Worm (Caenorhabditis elegans): ENCODE results near the gene T17A3.12.
A peak's percentile ranks its signal among the peaks of the same experiment; 100 is the strongest.

T17A3.12 gene

ce11 chrIII:188426-188888, 43.5 kb upstream of the T17A3.12 start, which contains the start of gene ubc-20:
TSS of gene ubc-20 (plus strand) at chrIII:188838.
- no peak for TF ChIP-seq nhr-12 (tag; optimal IDR thresholded peaks at IDR 0.05)
- no peak for TF ChIP-seq M03D4.4 (tag; optimal IDR thresholded peaks at IDR 0.05)
- no peak for TF ChIP-seq elt-1 (tag; optimal IDR thresholded peaks at IDR 0.05; ENCODE audit: borderline replicate concordance, insufficient read depth)
- no peak for TF ChIP-seq nhr-2 (tag; optimal IDR thresholded peaks at IDR 0.05)
- no peak for TF ChIP-seq zip-8 (tag; optimal IDR thresholded peaks at IDR 0.05)
- no peak for TF ChIP-seq blmp-1 (tag; optimal IDR thresholded peaks at IDR 0.05)
- TF ChIP-seq snpc-4 (tag; optimal IDR thresholded peaks at IDR 0.05) = no peak
- no peak for TF ChIP-seq mls-2 (tag; optimal IDR thresholded peaks at IDR 0.05)
- no peak for TF ChIP-seq cnd-1 (tag; optimal IDR thresholded peaks at IDR 0.05)
- peak; percentile 2 for TF ChIP-seq ces-1 (GFP tag; optimal IDR thresholded peaks at IDR 0.05)
- TF ChIP-seq nhr-237 (tag; optimal IDR thresholded peaks at IDR 0.05) = peak; percentile 31
- no peak for TF ChIP-seq lin-13 (tag; optimal IDR thresholded peaks at IDR 0.05)
- no peak for TF ChIP-seq ceh-43 (GFP tag; optimal IDR thresholded peaks at IDR 0.05)
- TF ChIP-seq sem-2 (GFP tag; optimal IDR thresholded peaks at IDR 0.05) = no peak
- TF ChIP-seq nhr-28 (tag; optimal IDR thresholded peaks at IDR 0.05) = no peak
- no peak for TF ChIP-seq ztf-11 (tag; optimal IDR thresholded peaks at IDR 0.05)
- no peak for TF ChIP-seq drap-1 (GFP tag; optimal IDR thresholded peaks at IDR 0.05)
- TF ChIP-seq ceh-39 (tag; optimal IDR thresholded peaks at IDR 0.05) = peak; percentile 41
- TF ChIP-seq nhr-76 (tag; optimal IDR thresholded peaks at IDR 0.05) = no peak
- TF ChIP-seq flh-1 (GFP tag; optimal IDR thresholded peaks at IDR 0.05) = no peak

ce11 chrIII:187829-188228, 42.9 kb upstream of the T17A3.12 start, which contains the start of gene mxl-2:
TSS of gene mxl-2 (minus strand) at chrIII:188131.
- no peak for TF ChIP-seq nhr-28 (tag; optimal IDR thresholded peaks at IDR 0.05)
- TF ChIP-seq elt-3 (tag; optimal IDR thresholded peaks at IDR 0.05) = no peak
- no peak for TF ChIP-seq nhr-76 (tag; optimal IDR thresholded peaks at IDR 0.05)
- TF ChIP-seq lsy-2 (tag; optimal IDR thresholded peaks at IDR 0.05) = no peak
- no peak for TF ChIP-seq unc-62 (GFP tag; optimal IDR thresholded peaks at IDR 0.05)
- TF ChIP-seq mep-1 (tag; optimal IDR thresholded peaks at IDR 0.05) = no peak
- TF ChIP-seq hlh-1 (tag; optimal IDR thresholded peaks at IDR 0.05) = no peak
- no peak for TF ChIP-seq nhr-2 (tag; optimal IDR thresholded peaks at IDR 0.05)
- TF ChIP-seq cnd-1 (tag; optimal IDR thresholded peaks at IDR 0.05) = no peak
- TF ChIP-seq sem-2 (GFP tag; optimal IDR thresholded peaks at IDR 0.05) = no peak
- TF ChIP-seq ham-2 (GFP tag; optimal IDR thresholded peaks at IDR 0.05) = no peak
- no peak for TF ChIP-seq ces-1 (GFP tag; optimal IDR thresholded peaks at IDR 0.05)
- TF ChIP-seq lin-13 (tag; optimal IDR thresholded peaks at IDR 0.05) = no peak
- no peak for TF ChIP-seq pha-4 (tag; optimal IDR thresholded peaks at IDR 0.05)
- no peak for TF ChIP-seq elt-1 (tag; optimal IDR thresholded peaks at IDR 0.05; ENCODE audit: borderline replicate concordance, insufficient read depth)
- TF ChIP-seq ztf-11 (tag; optimal IDR thresholded peaks at IDR 0.05) = no peak
- no peak for TF ChIP-seq drap-1 (GFP tag; optimal IDR thresholded peaks at IDR 0.05)

- TF ChIP-seq zip-8 (tag; optimal IDR thresholded peaks at IDR 0.05) = peak; percentile 83
- TF ChIP-seq nhr-28 (tag; optimal IDR thresholded peaks at IDR 0.05) = no peak
Observed at ce11 chrIII:184335-184734, 39.4 kb upstream of the T17A3.12 start.

- TF ChIP-seq zip-8 (tag; optimal IDR thresholded peaks at IDR 0.05) (no peak), ces-1 (GFP tag; optimal IDR thresholded peaks at IDR 0.05) (no peak), flh-1 (GFP tag; optimal IDR thresholded peaks at IDR 0.05) (no peak), nhr-28 (tag; optimal IDR thresholded peaks at IDR 0.05) (no peak)
Observed at ce11 chrIII:183072-183471, 38.1 kb upstream of the T17A3.12 start.

ce11 chrIII:182080-182479, 37.1 kb upstream of the T17A3.12 start, which contains the start of gene F40G9.15:
TSS of gene F40G9.15 (plus strand) at chrIII:182380.
- no peak for TF ChIP-seq mep-1 (tag; optimal IDR thresholded peaks at IDR 0.05)
- TF ChIP-seq bed-3 (GFP tag; optimal IDR thresholded peaks at IDR 0.05) = no peak
- no peak for TF ChIP-seq lin-32 (GFP tag; optimal IDR thresholded peaks at IDR 0.05)
- TF ChIP-seq hlh-1 (tag; optimal IDR thresholded peaks at IDR 0.05) = no peak
- no peak for TF ChIP-seq tbx-8 (GFP tag; optimal IDR thresholded peaks at IDR 0.05)
- TF ChIP-seq nhr-28 (tag; optimal IDR thresholded peaks at IDR 0.05) = no peak
- no peak for TF ChIP-seq ces-1 (GFP tag; optimal IDR thresholded peaks at IDR 0.05)
- TF ChIP-seq snpc-4 (tag; optimal IDR thresholded peaks at IDR 0.05) = no peak
- no peak for TF ChIP-seq drap-1 (GFP tag; optimal IDR thresholded peaks at IDR 0.05)
- TF ChIP-seq flh-1 (GFP tag; optimal IDR thresholded peaks at IDR 0.05) = no peak
- TF ChIP-seq unc-120 (tag; optimal IDR thresholded peaks at IDR 0.05; ENCODE audit: poor library complexity, severe bottlenecking) = no peak
- no peak for TF ChIP-seq pha-4 (tag; optimal IDR thresholded peaks at IDR 0.05)
- no peak for TF ChIP-seq mls-2 (tag; optimal IDR thresholded peaks at IDR 0.05)
- TF ChIP-seq mab-5 (tag; optimal IDR thresholded peaks at IDR 0.05) = no peak
- TF ChIP-seq nhr-76 (tag; optimal IDR thresholded peaks at IDR 0.05) = no peak
- TF ChIP-seq zip-8 (tag; optimal IDR thresholded peaks at IDR 0.05) = no peak
- TF ChIP-seq ceh-83 (GFP tag; optimal IDR thresholded peaks at IDR 0.05) = no peak
- no peak for TF ChIP-seq sptf-1 (tag; optimal IDR thresholded peaks at IDR 0.05)
- no peak for TF ChIP-seq nhr-2 (tag; optimal IDR thresholded peaks at IDR 0.05)
- TF ChIP-seq blmp-1 (tag; optimal IDR thresholded peaks at IDR 0.05) = no peak
